Worm (Caenorhabditis elegans) whole organism, L4 larva: ENCODE results near the gene K02E11.4.
"Not testable (repeated sequence)": the region's sequence is repeated elsewhere in the genome, so short reads cannot be mapped to it uniquely, and the experiment has no call there.

Experiments used
- R02D3.7 ChIP-seq: fragments of 150-350 bp; sonication (generic microtip); optimal IDR thresholded peaks from 3 replicates; lab custom pipeline; 2014; ENCODE audit warnings: missing biosample characterization, missing genetic modification characterization
- ces-1 ChIP-seq: fragments of 150-350 bp; sonication (generic microtip); optimal IDR thresholded peaks from 4 replicates; lab custom pipeline; 2014; ENCODE audit warnings: missing biosample characterization, missing genetic modification reagents, missing genetic modification characterization
- hif-1 ChIP-seq, 2 experiments: sonication (generic microtip); optimal IDR thresholded peaks; 2 replicates each; lab custom pipeline; 2016 to 2017; ENCODE audit warnings: missing compliant biosample characterization in 2 of 2, missing genetic modification characterization in 2 of 2, missing genetic modification reagents in 2 of 2, missing genotype in 2 of 2, mild to moderate bottlenecking in 1 of 2
- hlh-30 ChIP-seq: sonication (generic microtip); optimal IDR thresholded peaks from 2 replicates; lab custom pipeline; 2017; ENCODE audit warnings: antibody characterized with exemption, mild to moderate bottlenecking, missing genetic modification characterization, missing compliant biosample characterization; ENCODE audit not compliant: insufficient read depth
- lin-1 ChIP-seq: fragments of 200-800 bp; sonication (Bioruptor generic); IDR thresholded peaks from 2 replicates; pipeline ENCODE4 v1.3.6; 2022; ENCODE audit warnings: missing genetic modification reagents, missing genetic modification characterization, missing compliant biosample characterization
- lsy-2 ChIP-seq, 2 experiments: fragments of 150-350 bp in 1 of 2; sonication (generic microtip) in 1 of 2; optimal IDR thresholded peaks; 2 replicates each; lab custom pipeline; 2014 to 2017; ENCODE audit warnings: missing biosample characterization in 2 of 2, missing genetic modification characterization in 2 of 2
- nhr-11 ChIP-seq: fragments of 150-350 bp; optimal IDR thresholded peaks from 2 replicates; lab custom pipeline; 2014; ENCODE audit warnings: missing biosample characterization, missing genetic modification characterization
- nhr-6 ChIP-seq: fragments of 150-350 bp; optimal IDR thresholded peaks from 2 replicates; lab custom pipeline; 2014; ENCODE audit warnings: missing biosample characterization, missing genetic modification characterization
- nhr-76 ChIP-seq: fragments of 150-350 bp; optimal IDR thresholded peaks from 2 replicates; lab custom pipeline; 2014; ENCODE audit warnings: missing biosample characterization, missing genetic modification characterization
- snpc-4 ChIP-seq: fragments of 150-350 bp; optimal IDR thresholded peaks from 2 replicates; lab custom pipeline; 2014; ENCODE audit warnings: missing biosample characterization, missing genetic modification characterization
- unc-62 ChIP-seq, 3 experiments: fragments of 150-350 bp in 1 of 3; sonication (generic microtip); optimal IDR thresholded peaks in 2 of 3; peaks in 1 of 3; 1 replicate in 1 of 3; 2 replicates in 2 of 3; lab custom pipeline; 2014 to 2017; ENCODE audit warnings: missing biosample characterization in 3 of 3, missing genetic modification characterization in 3 of 3, missing genetic modification reagents in 3 of 3, missing genotype in 1 of 3

- TF ChIP-seq hlh-30; unc-62 (GFP tag; optimal IDR thresholded peaks at IDR 0.05 in 1 of 2; lab: Kevin White, UChicago); unc-62 (tag; optimal IDR thresholded peaks at IDR 0.05; lab: Kevin White, UChicago); hif-1 (tag; optimal IDR thresholded peaks at IDR 0.05; lab: Kevin White, UChicago); snpc-4 (tag; lab: Kevin White, UChicago); ces-1 (GFP tag; lab: Kevin White, UChicago); R02D3.7 (tag; lab: Kevin White, UChicago); nhr-76 (tag; lab: Kevin White, UChicago); lin-1; lsy-2 (tag; optimal IDR thresholded peaks at IDR 0.05; lab: Kevin White, UChicago); nhr-11; nhr-6 (tag; lab: Kevin White, UChicago): not testable (repeated sequence)
Measured at ce11 chrV:14203809-14204208, 44.1 kb downstream of the K02E11.4 start.
